Worm (Caenorhabditis elegans): ENCODE measurements around the gene mboa-6.

ce11 chrIII:1918311-1918932 lies 43.3 kb downstream of the mboa-6 start:
- TF ChIP-seq him-1 (tag; optimal IDR thresholded peaks at IDR 0.05) (no peak), dao-5 (tag; optimal IDR thresholded peaks at IDR 0.05) (no peak)
